Worm (Caenorhabditis elegans): ENCODE data around the gene T05A7.6.

- TF ChIP-seq lsy-27 (tag; optimal IDR thresholded peaks at IDR 0.05; ENCODE audit: borderline replicate concordance, insufficient read depth): no peak
- TF ChIP-seq ets-4 (GFP tag; optimal IDR thresholded peaks at IDR 0.05): no peak
These were observed 33.4 kb downstream of the T05A7.6 start, which contains the start of gene che-10 for ce11 chrII:4638241-4638640.

All from whole organism, young adult.